Worm (Caenorhabditis elegans) whole organism, L1 larva: ENCODE measurements around the gene rpt-3.

Experiments
- C04F5.9 ChIP-seq: sonication (generic microtip); optimal IDR thresholded peaks from 2 replicates; lab custom pipeline; 2016; ENCODE audit warnings: missing genetic modification characterization, missing compliant biosample characterization
- C16A3.4 ChIP-seq: fragments of 150-350 bp; optimal IDR thresholded peaks from 2 replicates; lab custom pipeline; 2014; ENCODE audit warnings: missing biosample characterization, missing genetic modification characterization
- C34B4.2 ChIP-seq: sonication (generic microtip); optimal IDR thresholded peaks from 2 replicates; lab custom pipeline; 2017; ENCODE audit warnings: mild to moderate bottlenecking, missing genetic modification characterization, missing compliant biosample characterization
- F16B12.6 ChIP-seq: fragments of 150-350 bp; optimal IDR thresholded peaks from 2 replicates; lab custom pipeline; 2014; ENCODE audit warnings: missing biosample characterization, missing genetic modification characterization
- Y116A8C.19 ChIP-seq: sonication (generic microtip); optimal IDR thresholded peaks from 2 replicates; lab custom pipeline; 2016; ENCODE audit warnings: missing compliant biosample characterization, missing genetic modification characterization, borderline replicate concordance
- aha-1 ChIP-seq: fragments of 150-350 bp; optimal IDR thresholded peaks from 2 replicates; lab custom pipeline; 2014; ENCODE audit warnings: missing biosample characterization, missing genetic modification characterization
- alr-1 ChIP-seq: fragments of 200-800 bp; sonication (Bioruptor generic); optimal IDR thresholded peaks from 2 replicates; lab custom pipeline; 2018; ENCODE audit warnings: borderline replicate concordance, mild to moderate bottlenecking, missing genetic modification characterization, missing compliant biosample characterization
- aly-2 ChIP-seq: fragments of 150-350 bp; optimal IDR thresholded peaks from 2 replicates; lab custom pipeline; 2014; ENCODE audit warnings: missing biosample characterization, missing genetic modification characterization
- ama-1 ChIP-seq: fragments of 150-350 bp; optimal IDR thresholded peaks from 2 replicates; lab custom pipeline; 2014
- blmp-1 ChIP-seq: fragments of 150-350 bp; optimal IDR thresholded peaks from 2 replicates; lab custom pipeline; 2014; ENCODE audit warnings: missing biosample characterization, missing genetic modification characterization
- ceh-63 ChIP-seq: fragments of 200-800 bp; sonication (Bioruptor generic); optimal IDR thresholded peaks from 2 replicates; lab custom pipeline; 2018; ENCODE audit warnings: mild to moderate bottlenecking, missing genetic modification characterization, missing compliant biosample characterization
- ceh-8 ChIP-seq: fragments of 200-800 bp; sonication (Bioruptor generic); optimal IDR thresholded peaks from 2 replicates; lab custom pipeline; 2018; ENCODE audit warnings: mild to moderate bottlenecking, missing genetic modification characterization, moderate library complexity, missing compliant biosample characterization
- ceh-82 ChIP-seq, 3 experiments: fragments of 150-350 bp in 1 of 3; sonication (generic microtip) in 2 of 3; optimal IDR thresholded peaks; 2 replicates each; lab custom pipeline; 2014 to 2017; ENCODE audit warnings: missing biosample characterization in 3 of 3, missing genetic modification characterization in 3 of 3
- ceh-88 ChIP-seq: fragments of 200-800 bp; sonication (Bioruptor generic); IDR thresholded peaks from 2 replicates; pipeline ENCODE4 v1.3.6; 2022; ENCODE audit warnings: missing genetic modification characterization, missing compliant biosample characterization
- ceh-90 ChIP-seq: sonication (generic microtip); optimal IDR thresholded peaks from 2 replicates; lab custom pipeline; 2016; ENCODE audit warnings: missing genetic modification characterization, missing compliant biosample characterization
- efl-1 ChIP-seq, 4 experiments: fragments of 150-350 bp; optimal IDR thresholded peaks in 3 of 4; peaks in 1 of 4; 1 replicate in 1 of 4; 2 replicates in 3 of 4; lab custom pipeline; 2014; ENCODE audit warnings: missing biosample characterization in 2 of 4, missing genetic modification characterization in 2 of 4, missing genetic modification reagents in 2 of 4
- efl-3 ChIP-seq: fragments of 200-800 bp; sonication (Bioruptor generic); optimal IDR thresholded peaks from 2 replicates; lab custom pipeline; 2018; ENCODE audit warnings: mild to moderate bottlenecking, missing genetic modification characterization, missing compliant biosample characterization
- egl-13 ChIP-seq: sonication (generic microtip); optimal IDR thresholded peaks from 2 replicates; lab custom pipeline; 2016; ENCODE audit warnings: missing genotype, missing genetic modification reagents, missing genetic modification characterization, missing compliant biosample characterization
- elt-2 ChIP-seq: sonication (generic microtip); optimal IDR thresholded peaks from 2 replicates; lab custom pipeline; 2016; ENCODE audit warnings: missing genetic modification characterization, mild to moderate bottlenecking, inconsistent platforms, missing compliant biosample characterization, missing genetic modification reagents
- fkh-10 ChIP-seq: sonication (generic microtip); optimal IDR thresholded peaks from 2 replicates; lab custom pipeline; 2017; ENCODE audit warnings: missing biosample characterization, missing genetic modification reagents, missing genetic modification characterization
- fos-1 ChIP-seq: fragments of 150-350 bp; optimal IDR thresholded peaks from 2 replicates; lab custom pipeline; 2014; ENCODE audit warnings: missing biosample characterization, missing genetic modification characterization
- grh-1 ChIP-seq: fragments of 200-800 bp; sonication (Bioruptor generic); IDR thresholded peaks from 2 replicates; pipeline ENCODE4 v1.3.6; 2022; ENCODE audit warnings: missing genetic modification reagents, missing genetic modification characterization, missing compliant biosample characterization
- hlh-17 ChIP-seq: fragments of 200-800 bp; sonication (Bioruptor generic); optimal IDR thresholded peaks from 2 replicates; lab custom pipeline; 2018; ENCODE audit warnings: missing genetic modification characterization, mild to moderate bottlenecking, missing compliant biosample characterization, moderate library complexity, borderline replicate concordance
- hlh-4 ChIP-seq: sonication (generic microtip); optimal IDR thresholded peaks from 2 replicates; lab custom pipeline; 2016; ENCODE audit warnings: mild to moderate bottlenecking, missing genetic modification characterization, missing compliant biosample characterization
- isw-1 ChIP-seq: fragments of 200-800 bp; sonication (Bioruptor generic); IDR thresholded peaks from 2 replicates; pipeline ENCODE4 v1.3.6; 2022; ENCODE audit warnings: missing genetic modification characterization, missing compliant biosample characterization
- lin-14 ChIP-seq: fragments of 200-800 bp; sonication (Bioruptor generic); optimal IDR thresholded peaks from 2 replicates; lab custom pipeline; 2018; ENCODE audit warnings: mild to moderate bottlenecking, missing genetic modification characterization, moderate library complexity, missing compliant biosample characterization
- lin-39 ChIP-seq: fragments of 150-350 bp; optimal IDR thresholded peaks from 2 replicates; lab custom pipeline; 2014; ENCODE audit warnings: missing biosample characterization, missing genetic modification reagents, missing genetic modification characterization
- lsy-2 ChIP-seq, 2 experiments: fragments of 150-350 bp; optimal IDR thresholded peaks; 2 replicates each; lab custom pipeline; 2014; ENCODE audit warnings: missing biosample characterization in 2 of 2, missing genetic modification characterization in 2 of 2
- mab-9 ChIP-seq: fragments of 200-800 bp; sonication (Bioruptor generic); IDR thresholded peaks from 2 replicates; pipeline ENCODE4 v1.3.6; 2022; ENCODE audit warnings: missing genetic modification reagents, missing genetic modification characterization, missing compliant biosample characterization
- mdl-1 ChIP-seq, 2 experiments: fragments of 150-350 bp; optimal IDR thresholded peaks; 2 replicates each; lab custom pipeline; 2014 to 2017; ENCODE audit warnings: missing biosample characterization in 2 of 2, missing genetic modification characterization in 2 of 2, inconsistent platforms in 1 of 2
- mef-2 ChIP-seq: fragments of 150-350 bp; optimal IDR thresholded peaks from 2 replicates; lab custom pipeline; 2014; ENCODE audit warnings: missing biosample characterization, missing genetic modification characterization
- mep-1 ChIP-seq: fragments of 150-350 bp; optimal IDR thresholded peaks from 2 replicates; lab custom pipeline; 2014; ENCODE audit warnings: missing biosample characterization, missing genetic modification characterization
- nhr-12 ChIP-seq: sonication (generic microtip); optimal IDR thresholded peaks from 2 replicates; lab custom pipeline; 2017; ENCODE audit warnings: missing biosample characterization, missing genetic modification characterization
- nhr-20 ChIP-seq: sonication (generic microtip); optimal IDR thresholded peaks from 2 replicates; lab custom pipeline; 2016; ENCODE audit warnings: mild to moderate bottlenecking, missing genetic modification characterization, missing compliant biosample characterization
- nhr-28 ChIP-seq: fragments of 150-350 bp; optimal IDR thresholded peaks from 2 replicates; lab custom pipeline; 2014; ENCODE audit warnings: missing biosample characterization, missing genetic modification characterization
- nhr-71 ChIP-seq: sonication (generic microtip); optimal IDR thresholded peaks from 2 replicates; lab custom pipeline; 2016; ENCODE audit warnings: mild to moderate bottlenecking, missing genetic modification characterization, moderate library complexity, missing compliant biosample characterization
- nhr-77 ChIP-seq: fragments of 150-350 bp; optimal IDR thresholded peaks from 2 replicates; lab custom pipeline; 2014; ENCODE audit warnings: missing biosample characterization, missing genetic modification characterization
- nhr-90 ChIP-seq: sonication (generic microtip); optimal IDR thresholded peaks from 2 replicates; lab custom pipeline; 2016; ENCODE audit warnings: mild to moderate bottlenecking, missing genetic modification characterization, missing compliant biosample characterization; ENCODE audit not compliant: poor library complexity
- pag-3 ChIP-seq: sonication (generic microtip); optimal IDR thresholded peaks from 2 replicates; lab custom pipeline; 2017; ENCODE audit warnings: missing genetic modification characterization, mild to moderate bottlenecking, missing compliant biosample characterization, antibody characterized with exemption, borderline replicate concordance; ENCODE audit not compliant: insufficient read depth
- pqm-1 ChIP-seq: sonication (generic microtip); optimal IDR thresholded peaks from 3 replicates; lab custom pipeline; 2017; ENCODE audit warnings: missing biosample characterization, missing genetic modification characterization
- rnt-1 ChIP-seq: sonication (generic microtip); optimal IDR thresholded peaks from 2 replicates; lab custom pipeline; 2016; ENCODE audit warnings: mild to moderate bottlenecking, missing genetic modification characterization, moderate library complexity, missing compliant biosample characterization
- skn-1 ChIP-seq: fragments of 150-350 bp; optimal IDR thresholded peaks from 2 replicates; lab custom pipeline; 2014; ENCODE audit warnings: missing biosample characterization, missing genetic modification characterization
- snpc-4 ChIP-seq: fragments of 150-350 bp; optimal IDR thresholded peaks from 2 replicates; lab custom pipeline; 2014; ENCODE audit warnings: missing biosample characterization, missing genetic modification characterization
- snu-23 ChIP-seq: sonication (generic microtip); optimal IDR thresholded peaks from 2 replicates; lab custom pipeline; 2016; ENCODE audit warnings: missing genetic modification characterization, missing compliant biosample characterization
- swsn-7 ChIP-seq: sonication (generic microtip); optimal IDR thresholded peaks from 2 replicates; lab custom pipeline; 2016; ENCODE audit warnings: missing genetic modification characterization, missing compliant biosample characterization
- tbx-2 ChIP-seq: sonication (generic microtip); optimal IDR thresholded peaks from 2 replicates; lab custom pipeline; 2016; ENCODE audit warnings: missing genetic modification characterization, missing compliant biosample characterization
- unc-30 ChIP-seq: sonication (generic microtip); optimal IDR thresholded peaks from 2 replicates; lab custom pipeline; 2017; ENCODE audit warnings: missing biosample characterization, missing genetic modification characterization
- unc-62 ChIP-seq: fragments of 150-350 bp; optimal IDR thresholded peaks from 2 replicates; lab custom pipeline; 2014; ENCODE audit warnings: missing biosample characterization, missing genetic modification reagents, missing genetic modification characterization
- unc-86 ChIP-seq: sonication (generic microtip); optimal IDR thresholded peaks from 2 replicates; lab custom pipeline; 2016; ENCODE audit warnings: missing genetic modification characterization, missing compliant biosample characterization
- unc-98 ChIP-seq: fragments of 200-800 bp; sonication (Bioruptor generic); IDR thresholded peaks from 2 replicates; pipeline ENCODE4 v1.3.6; 2022; ENCODE audit warnings: missing genetic modification characterization, missing compliant biosample characterization
- vab-15 ChIP-seq: sonication (generic microtip); optimal IDR thresholded peaks from 2 replicates; lab custom pipeline; 2017; ENCODE audit warnings: missing genotype, mild to moderate bottlenecking, missing genetic modification characterization, missing compliant biosample characterization
- zag-1 ChIP-seq: fragments of 150-350 bp; optimal IDR thresholded peaks from 2 replicates; lab custom pipeline; 2014; ENCODE audit warnings: missing biosample characterization, missing genetic modification characterization
- zip-4 ChIP-seq: fragments of 200-800 bp; sonication (Bioruptor generic); optimal IDR thresholded peaks from 2 replicates; lab custom pipeline; 2018; ENCODE audit warnings: mild to moderate bottlenecking, missing genetic modification characterization, moderate library complexity, missing compliant biosample characterization

rpt-3 gene

DNA sequence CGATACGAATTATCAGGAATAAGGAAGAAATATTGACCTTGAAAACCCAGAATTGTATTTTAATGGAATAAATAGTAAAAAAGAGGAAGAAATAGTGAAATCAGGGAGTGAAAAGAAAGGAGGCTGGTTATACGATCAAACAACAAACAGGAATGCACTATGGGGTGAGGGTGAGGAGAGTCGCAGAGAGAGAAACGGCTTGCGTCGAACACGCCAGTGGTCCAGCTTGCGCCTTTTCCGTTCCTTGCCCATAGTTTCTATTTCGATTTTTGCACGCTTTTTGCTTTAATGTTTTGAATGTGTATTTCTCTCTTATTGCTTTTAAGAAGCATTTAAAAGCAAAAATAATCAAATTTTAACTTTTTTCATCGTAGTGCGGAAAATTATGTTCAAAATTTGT lies 35.9 kb upstream of the rpt-3 start:
- TF ChIP-seq efl-1 (optimal IDR thresholded peaks at IDR 0.05; lab: Kevin White, UChicago) (peak; percentile 84 to 89), efl-1 (GFP tag; optimal IDR thresholded peaks at IDR 0.05 in 1 of 2; lab: Kevin White, UChicago) (peak; percentile 72 to 97), ceh-90 (tag; lab: Kevin White, UChicago) (no peak), zip-4 (no peak), C04F5.9 (no peak), aly-2 (peak; percentile 43), mep-1 (tag; lab: Kevin White, UChicago) (peak; percentile 49), skn-1 (tag; lab: Kevin White, UChicago) (peak; percentile 82), pqm-1 (no peak), F16B12.6 (tag; lab: Kevin White, UChicago) (peak; percentile 55), ceh-8 (GFP tag; lab: Kevin White, UChicago) (no peak), nhr-12 (tag; lab: Kevin White, UChicago) (no peak), snpc-4 (tag; lab: Kevin White, UChicago) (no peak), unc-98 (no peak), snu-23 (peak; percentile 86), ceh-82 (tag; optimal IDR thresholded peaks at IDR 0.05; lab: Kevin White, UChicago) (peak; percentile 50 to 88 (median 73)), lin-39 (tag; lab: Kevin White, UChicago) (no peak), aha-1 (no peak), swsn-7 (tag; lab: Kevin White, UChicago) (peak; percentile 75), unc-30 (tag; lab: Kevin White, UChicago) (no peak), nhr-90 (tag; lab: Kevin White, UChicago) (peak; percentile 30), fos-1 (peak; percentile 70), C16A3.4 (tag; lab: Kevin White, UChicago) (peak; percentile 92), mdl-1 (tag; optimal IDR thresholded peaks at IDR 0.05; lab: Kevin White, UChicago) (peak in 1 of 2 experiments; percentile 58), hlh-4 (tag; lab: Kevin White, UChicago) (no peak), unc-62 (GFP tag; lab: Kevin White, UChicago) (no peak), egl-13 (tag; lab: Kevin White, UChicago) (no peak), tbx-2 (tag; lab: Kevin White, UChicago) (peak; percentile 64), rnt-1 (tag; lab: Kevin White, UChicago) (peak; percentile 83), ceh-63 (GFP tag; lab: Kevin White, UChicago) (no peak), mab-9 (GFP tag; lab: Robert Waterston, UW) (no peak), ama-1 (no peak), lsy-2 (tag; optimal IDR thresholded peaks at IDR 0.05; lab: Kevin White, UChicago) (peak; percentile 86 to 92), nhr-77 (tag; lab: Kevin White, UChicago) (peak; percentile 85), lin-14 (GFP tag; lab: Kevin White, UChicago) (peak; percentile 92), ceh-88 (GFP tag; lab: Robert Waterston, UW) (peak; percentile 51; the same call in 1 of the 2 replicates), blmp-1 (tag; lab: Kevin White, UChicago) (peak; percentile 93), nhr-71 (tag; lab: Kevin White, UChicago) (peak; percentile 85), grh-1 (no peak), efl-3 (GFP tag; lab: Kevin White, UChicago) (no peak), hlh-17 (GFP tag; lab: Kevin White, UChicago) (no peak), fkh-10 (GFP tag; lab: Kevin White, UChicago) (peak; percentile 18), nhr-28 (no peak), elt-2 (tag; lab: Kevin White, UChicago) (no peak), isw-1 (GFP tag; lab: Robert Waterston, UW) (peak; percentile 46), mef-2 (tag; lab: Kevin White, UChicago) (peak; percentile 7), Y116A8C.19 (tag; lab: Kevin White, UChicago) (no peak), vab-15 (tag; lab: Kevin White, UChicago) (no peak), zag-1 (tag; lab: Kevin White, UChicago) (peak; percentile 11), alr-1 (no peak), unc-86 (tag; lab: Kevin White, UChicago) (peak; percentile 52), C34B4.2 (tag; lab: Kevin White, UChicago) (no peak), pag-3 (tag; lab: Kevin White, UChicago) (no peak), nhr-20 (tag; lab: Kevin White, UChicago) (peak; percentile 77)
